Fruit fly (Drosophila melanogaster) whole organism, adult: ENCODE results near the gene CG10877.

Source experiments
- CG11617 ChIP-seq: fragments of 200-800 bp; sonication (Bioruptor generic); optimal IDR thresholded peaks from 2 replicates; lab custom pipeline; 2017; ENCODE audit warnings: mild to moderate bottlenecking, missing biosample characterization, missing genetic modification reagents, missing genetic modification characterization
- CG1620 ChIP-seq: fragments of 200-800 bp; sonication (Bioruptor generic); optimal IDR thresholded peaks from 2 replicates; lab custom pipeline; 2016; ENCODE audit warnings: missing biosample characterization, missing genetic modification characterization
- CG33017 ChIP-seq: fragments of 200-800 bp; sonication (Bioruptor generic); optimal IDR thresholded peaks from 2 replicates; lab custom pipeline; 2018; ENCODE audit warnings: missing biosample characterization, mild to moderate bottlenecking, missing genetic modification characterization, moderate library complexity
- Mnt ChIP-seq: fragments of 200-800 bp; sonication (Bioruptor generic); optimal IDR thresholded peaks from 2 replicates; lab custom pipeline; 2016; ENCODE audit warnings: missing biosample characterization, mild to moderate bottlenecking, missing genetic modification characterization
- ovo ChIP-seq: fragments of 200-800 bp; sonication (Bioruptor generic); optimal IDR thresholded peaks from 2 replicates; lab custom pipeline; 2016; ENCODE audit warnings: missing biosample characterization, missing genetic modification characterization
- pad ChIP-seq: fragments of 200-800 bp; sonication (Bioruptor generic); optimal IDR thresholded peaks from 3 replicates; lab custom pipeline; 2017; ENCODE audit warnings: missing biosample characterization, missing genetic modification characterization, mild to moderate bottlenecking, moderate library complexity, missing genetic modification reagents

DNA sequence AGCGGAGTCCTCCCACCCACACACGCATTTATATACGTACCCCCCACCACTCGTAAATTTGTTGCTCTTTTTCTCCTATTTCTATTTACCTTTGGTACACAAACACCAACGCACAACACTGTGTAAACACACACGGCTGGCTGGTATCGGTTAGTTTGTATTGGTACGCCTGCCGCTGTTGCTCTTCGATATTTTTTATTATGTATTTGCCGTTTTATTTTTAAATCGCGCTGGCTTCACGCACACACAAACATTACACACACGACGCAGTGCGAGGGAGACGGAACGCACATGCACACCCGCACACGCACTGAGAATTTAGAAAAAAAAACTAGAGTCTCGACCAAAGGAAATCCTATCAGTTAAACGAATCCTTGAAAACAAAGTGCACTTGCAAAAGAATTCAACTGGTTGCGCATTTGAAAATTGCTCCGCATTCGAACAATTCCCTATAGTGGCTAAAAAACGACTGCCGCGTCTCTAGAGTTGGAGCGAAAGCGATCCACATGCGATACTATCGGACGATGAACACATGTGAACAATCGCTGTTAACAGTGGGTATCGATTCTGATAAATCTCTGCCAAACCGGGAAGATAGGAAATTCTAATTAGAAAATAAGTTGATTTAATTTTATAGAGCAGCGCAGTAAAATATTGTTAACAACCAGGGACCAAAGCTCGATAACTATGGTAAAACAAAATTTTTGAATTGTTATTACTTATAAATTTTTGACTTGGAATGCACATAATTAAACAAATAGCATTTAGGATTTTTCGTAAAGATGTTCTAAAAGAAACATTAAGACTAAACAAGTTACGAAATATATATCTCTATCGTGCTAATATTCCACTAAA is 13.0 kb downstream of the CG10877 start:
- TF ChIP-seq CG33017 (tag; lab: Kevin White, UChicago) (peak; percentile 36), CG11617 (GFP tag; lab: Kevin White, UChicago) (no peak), Mnt (GFP tag; lab: Kevin White, UChicago) (peak; percentile 84), ovo (GFP tag; lab: Kevin White, UChicago) (peak; percentile 72), pad (GFP tag; lab: Kevin White, UChicago) (peak; percentile 12), CG1620 (no peak)
